Worm (Caenorhabditis elegans) whole organism, L4 larva: ENCODE measurements around the gene scrm-7.

Experiments used
- F10B5.3 ChIP-seq: sonication (generic microtip); optimal IDR thresholded peaks from 2 replicates; lab custom pipeline; 2016; ENCODE audit warnings: mild to moderate bottlenecking, missing genetic modification characterization, missing compliant biosample characterization
- aha-1 ChIP-seq: fragments of 150-350 bp; peaks from one replicate; lab custom pipeline; 2014; ENCODE audit warnings: missing biosample characterization, missing genetic modification characterization
- aly-2 ChIP-seq: sonication (generic microtip); optimal IDR thresholded peaks from 2 replicates; lab custom pipeline; 2018; ENCODE audit warnings: missing biosample characterization, missing genetic modification characterization
- ama-1 ChIP-seq: fragments of 150-350 bp; optimal IDR thresholded peaks from 2 replicates; lab custom pipeline; 2014; ENCODE audit warnings: inconsistent platforms, mixed read lengths
- arid-1 ChIP-seq: fragments of 200-800 bp; sonication (Bioruptor generic); conservative IDR thresholded peaks from 2 replicates; pipeline ENCODE4 v1.3.6; 2022; ENCODE audit warnings: missing genetic modification reagents, missing genetic modification characterization, missing compliant biosample characterization
- attf-4 ChIP-seq: sonication (generic microtip); optimal IDR thresholded peaks from 3 replicates; lab custom pipeline; 2017; ENCODE audit warnings: missing biosample characterization, missing genetic modification characterization
- ceh-44 ChIP-seq: fragments of 200-800 bp; sonication (Bioruptor generic); IDR thresholded peaks from 2 replicates; pipeline ENCODE4 v1.3.6; 2022; ENCODE audit warnings: missing genetic modification reagents, missing genetic modification characterization, missing compliant biosample characterization
- daf-16 ChIP-seq, 3 experiments: sonication (generic microtip); optimal IDR thresholded peaks; 2 replicates each; lab custom pipeline; 2016 to 2017; ENCODE audit warnings: missing genetic modification characterization in 3 of 3, missing genetic modification reagents in 3 of 3, mild to moderate bottlenecking in 2 of 3, missing compliant biosample characterization in 2 of 3, missing biosample characterization in 1 of 3, moderate library complexity in 1 of 3
- daf-19 ChIP-seq: fragments of 200-800 bp; sonication (Bioruptor generic); conservative IDR thresholded peaks from 2 replicates; pipeline ENCODE4 v1.3.6; 2022; ENCODE audit warnings: missing genetic modification characterization, missing compliant biosample characterization
- daf-8 ChIP-seq: fragments of 200-800 bp; sonication (Bioruptor generic); IDR thresholded peaks from 2 replicates; pipeline ENCODE4 v1.3.6; 2022; ENCODE audit warnings: missing genetic modification characterization, missing compliant biosample characterization
- dmd-8 ChIP-seq: fragments of 200-800 bp; sonication (Bioruptor generic); IDR thresholded peaks from 2 replicates; pipeline ENCODE4 v1.3.6; 2022; ENCODE audit warnings: missing genetic modification characterization, missing compliant biosample characterization
- dpl-1 ChIP-seq: fragments of 150-350 bp; optimal IDR thresholded peaks from 2 replicates; lab custom pipeline; 2014; ENCODE audit warnings: missing biosample characterization, missing genetic modification reagents, missing genetic modification characterization
- duxl-1 ChIP-seq: sonication (generic microtip); optimal IDR thresholded peaks from 2 replicates; lab custom pipeline; 2016; ENCODE audit warnings: mild to moderate bottlenecking, missing genetic modification characterization, moderate library complexity, missing compliant biosample characterization; ENCODE audit not compliant: poor library complexity
- dve-1 ChIP-seq: sonication (generic microtip); optimal IDR thresholded peaks from 2 replicates; lab custom pipeline; 2017; ENCODE audit warnings: antibody characterized with exemption, mild to moderate bottlenecking, missing genetic modification characterization, missing compliant biosample characterization; ENCODE audit not compliant: insufficient read depth
- egl-43 ChIP-seq: fragments of 200-800 bp; sonication (Bioruptor generic); IDR thresholded peaks from 2 replicates; pipeline ENCODE4 v1.3.6; 2022; ENCODE audit warnings: missing genetic modification reagents, missing genetic modification characterization, missing compliant biosample characterization
- fkh-10 ChIP-seq: fragments of 150-350 bp; optimal IDR thresholded peaks from 2 replicates; lab custom pipeline; 2014; ENCODE audit warnings: missing biosample characterization, missing genetic modification reagents, missing genetic modification characterization
- fos-1 ChIP-seq: fragments of 150-350 bp; optimal IDR thresholded peaks from 2 replicates; lab custom pipeline; 2014; ENCODE audit warnings: missing biosample characterization, missing genetic modification characterization
- gei-8 ChIP-seq: fragments of 200-800 bp; sonication (Bioruptor generic); optimal IDR thresholded peaks from 2 replicates; lab custom pipeline; 2018; ENCODE audit warnings: mild to moderate bottlenecking, missing genetic modification characterization, missing compliant biosample characterization
- hlh-11 ChIP-seq: fragments of 200-800 bp; sonication (Bioruptor generic); optimal IDR thresholded peaks from 2 replicates; lab custom pipeline; 2018; ENCODE audit warnings: mild to moderate bottlenecking, missing genetic modification characterization, missing compliant biosample characterization
- hmg-1.1 ChIP-seq: fragments of 200-800 bp; sonication (Bioruptor generic); IDR thresholded peaks from 2 replicates; pipeline ENCODE4 v1.3.6; 2022; ENCODE audit warnings: missing genetic modification reagents, missing genetic modification characterization, missing compliant biosample characterization
- lsy-2 ChIP-seq, 2 experiments: fragments of 150-350 bp in 1 of 2; sonication (generic microtip) in 1 of 2; optimal IDR thresholded peaks; 2 replicates each; lab custom pipeline; 2014 to 2017; ENCODE audit warnings: missing biosample characterization in 2 of 2, missing genetic modification characterization in 2 of 2
- mxl-3 ChIP-seq: fragments of 200-800 bp; sonication (Bioruptor generic); optimal IDR thresholded peaks from 2 replicates; lab custom pipeline; 2018; ENCODE audit warnings: mild to moderate bottlenecking, missing genetic modification characterization, missing compliant biosample characterization
- nhr-111 ChIP-seq: fragments of 200-800 bp; sonication (Bioruptor generic); optimal IDR thresholded peaks from 2 replicates; lab custom pipeline; 2018; ENCODE audit warnings: mild to moderate bottlenecking, missing genetic modification characterization, missing compliant biosample characterization
- nhr-28 ChIP-seq: fragments of 150-350 bp; optimal IDR thresholded peaks from 2 replicates; lab custom pipeline; 2014; ENCODE audit warnings: missing biosample characterization, missing genetic modification characterization
- nhr-48 ChIP-seq: sonication (generic microtip); optimal IDR thresholded peaks from 2 replicates; lab custom pipeline; 2016; ENCODE audit warnings: mild to moderate bottlenecking, missing genetic modification characterization, missing compliant biosample characterization
- nhr-6 ChIP-seq: fragments of 150-350 bp; optimal IDR thresholded peaks from 2 replicates; lab custom pipeline; 2014; ENCODE audit warnings: missing biosample characterization, missing genetic modification characterization
- nhr-77 ChIP-seq: fragments of 150-350 bp; optimal IDR thresholded peaks from 2 replicates; lab custom pipeline; 2014; ENCODE audit warnings: missing biosample characterization, missing genetic modification characterization
- php-3 ChIP-seq: fragments of 200-800 bp; sonication (Bioruptor generic); IDR thresholded peaks from 2 replicates; pipeline ENCODE4 v1.3.6; 2022; ENCODE audit warnings: missing genetic modification reagents, missing genetic modification characterization, missing compliant biosample characterization
- pqm-1 ChIP-seq: sonication (generic microtip); optimal IDR thresholded peaks from 2 replicates; lab custom pipeline; 2017; ENCODE audit warnings: missing biosample characterization, missing genetic modification characterization
- tra-1 ChIP-seq: fragments of 200-800 bp; sonication (Bioruptor generic); IDR thresholded peaks from 2 replicates; pipeline ENCODE4 v1.3.6; 2022; ENCODE audit warnings: missing genetic modification reagents, missing genetic modification characterization, missing compliant biosample characterization
- unc-62 ChIP-seq, 3 experiments: fragments of 150-350 bp in 1 of 3; sonication (generic microtip); optimal IDR thresholded peaks in 2 of 3; peaks in 1 of 3; 1 replicate in 1 of 3; 2 replicates in 2 of 3; lab custom pipeline; 2014 to 2017; ENCODE audit warnings: missing biosample characterization in 3 of 3, missing genetic modification characterization in 3 of 3, missing genetic modification reagents in 3 of 3, missing genotype in 1 of 3
- vab-7 ChIP-seq: fragments of 200-800 bp; sonication (Bioruptor generic); IDR thresholded peaks from 2 replicates; pipeline ENCODE4 v1.3.6; 2022; ENCODE audit warnings: missing genetic modification reagents, missing genetic modification characterization, missing compliant biosample characterization
- zfp-3 ChIP-seq: fragments of 200-800 bp; sonication (Bioruptor generic); conservative IDR thresholded peaks from 2 replicates; pipeline ENCODE4 v1.3.6; 2022; ENCODE audit warnings: missing genetic modification reagents, missing genetic modification characterization, missing compliant biosample characterization
- zip-11 ChIP-seq: fragments of 200-800 bp; sonication (Bioruptor generic); IDR thresholded peaks from 2 replicates; pipeline ENCODE4 v1.3.6; 2022; ENCODE audit warnings: missing genetic modification characterization, missing compliant biosample characterization
- zip-2 ChIP-seq: fragments of 150-350 bp; optimal IDR thresholded peaks from 2 replicates; lab custom pipeline; 2014; ENCODE audit warnings: missing biosample characterization, missing genetic modification characterization

The scrm-7 gene

DNA sequence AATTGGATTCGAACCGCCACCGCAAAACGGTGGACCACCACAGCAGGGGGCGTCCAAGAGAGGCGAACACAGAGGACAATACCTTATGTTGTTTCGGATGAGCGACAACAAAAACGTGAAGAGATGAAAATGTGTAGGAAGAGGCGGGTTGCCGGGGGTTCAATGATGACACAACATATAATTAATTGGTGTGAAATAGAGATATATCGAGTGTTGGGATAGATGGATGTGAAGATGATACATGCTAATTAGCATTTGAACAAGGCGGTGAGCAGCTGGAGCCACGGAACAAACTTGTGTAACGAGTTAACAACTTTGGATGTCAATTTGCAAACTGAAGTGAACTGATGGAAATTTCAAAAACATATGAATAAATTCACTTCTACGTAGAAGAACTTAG lies 12.8 kb upstream of the scrm-7 start:
- TF ChIP-seq tra-1 (GFP tag; lab: Robert Waterston, UW): no peak
- TF ChIP-seq egl-43 (GFP tag; lab: Robert Waterston, UW): no peak
- no peak for TF ChIP-seq zip-11 (GFP tag; lab: Robert Waterston, UW)
- TF ChIP-seq unc-62 (GFP tag; optimal IDR thresholded peaks at IDR 0.05 in 1 of 2; lab: Kevin White, UChicago): peak in 1 of 2 experiments; percentile 83
- TF ChIP-seq unc-62 (tag; optimal IDR thresholded peaks at IDR 0.05; lab: Kevin White, UChicago): no peak
- TF ChIP-seq daf-19 (GFP tag; lab: Robert Waterston, UW): no peak
- TF ChIP-seq arid-1 (GFP tag; lab: Robert Waterston, UW): no peak
- no peak for TF ChIP-seq dmd-8
- TF ChIP-seq fos-1 (tag; lab: Kevin White, UChicago): no peak

DNA sequence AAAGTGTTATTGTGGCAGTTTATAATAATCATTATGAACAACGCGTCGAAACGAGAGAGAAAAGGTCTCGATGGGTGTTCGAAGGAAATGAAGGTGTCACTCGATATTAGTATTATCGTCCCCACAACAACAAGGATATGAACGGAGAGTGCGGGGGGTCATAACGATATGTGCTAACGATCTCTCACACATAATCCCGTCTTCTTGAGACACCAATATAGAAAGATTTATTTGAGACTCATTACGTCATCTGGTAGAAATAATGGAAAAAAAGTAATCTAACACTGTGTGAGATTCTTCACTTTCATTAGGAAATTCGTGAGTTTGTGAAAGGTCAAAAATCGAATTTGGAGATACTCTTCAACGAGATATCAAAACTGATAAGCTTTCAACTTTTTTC lies 12.2 kb upstream of the scrm-7 start:
- TF ChIP-seq unc-62 (GFP tag; optimal IDR thresholded peaks at IDR 0.05 in 1 of 2; lab: Kevin White, UChicago) (peak in 1 of 2 experiments; percentile 76), unc-62 (tag; optimal IDR thresholded peaks at IDR 0.05; lab: Kevin White, UChicago) (no peak), hmg-1.1 (GFP tag; lab: Robert Waterston, UW) (no peak), nhr-111 (GFP tag; lab: Kevin White, UChicago) (no peak)
- TF ChIP-seq, all 104 proteins: peak for 1

DNA sequence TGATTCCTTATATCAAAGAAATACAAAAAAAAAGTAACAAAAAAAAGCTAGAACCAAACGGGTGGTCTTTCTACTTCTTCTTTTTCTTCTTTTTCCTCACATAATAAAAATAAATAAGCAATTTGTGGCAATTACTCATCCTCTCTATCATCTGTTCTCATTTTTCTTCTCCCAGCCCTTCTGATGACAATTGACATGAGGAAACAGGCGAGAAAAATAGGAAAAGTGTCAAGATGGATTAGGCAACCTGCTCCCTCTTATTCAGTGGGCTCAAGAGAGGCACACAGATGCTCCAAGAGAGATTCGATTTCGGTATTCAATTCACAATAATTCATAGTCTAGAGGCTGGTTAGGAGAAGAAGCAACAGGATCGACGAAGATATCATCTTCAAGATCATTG lies 11.2 kb upstream of the scrm-7 start:
- peak in 1 of 2 experiments; percentile 83 for TF ChIP-seq unc-62 (GFP tag; optimal IDR thresholded peaks at IDR 0.05 in 1 of 2; lab: Kevin White, UChicago)
- no peak for TF ChIP-seq unc-62 (tag; optimal IDR thresholded peaks at IDR 0.05; lab: Kevin White, UChicago)
- no peak for TF ChIP-seq mxl-3 (GFP tag; lab: Kevin White, UChicago)
- TF ChIP-seq daf-8 (GFP tag; lab: Robert Waterston, UW): no peak
- TF ChIP-seq, all 104 proteins: peak for 1

DNA sequence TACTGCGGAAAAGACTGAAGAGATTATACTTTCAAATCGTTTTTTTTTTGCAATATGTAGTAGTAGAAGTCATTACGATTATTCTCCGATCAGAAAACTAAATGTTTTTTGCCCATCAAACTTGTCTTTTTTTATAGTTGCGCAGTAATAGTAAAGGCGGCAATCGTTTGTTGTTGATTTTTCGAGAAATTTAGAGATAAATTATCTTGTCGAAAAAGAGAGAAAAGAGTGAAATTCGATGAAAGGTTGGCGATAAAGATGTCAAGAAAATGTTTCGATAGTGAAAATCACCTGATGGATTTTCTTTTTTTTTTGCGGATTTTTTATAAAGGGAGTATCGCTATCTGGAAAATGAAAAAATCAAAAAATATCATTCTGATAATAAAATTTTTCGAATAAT lies 8.9 kb upstream of the scrm-7 start:
- no peak for TF ChIP-seq php-3 (GFP tag; lab: Robert Waterston, UW)
- no peak for TF ChIP-seq gei-8 (GFP tag; lab: Kevin White, UChicago)
- peak; percentile 4 for TF ChIP-seq nhr-28 (tag; lab: Kevin White, UChicago)

DNA sequence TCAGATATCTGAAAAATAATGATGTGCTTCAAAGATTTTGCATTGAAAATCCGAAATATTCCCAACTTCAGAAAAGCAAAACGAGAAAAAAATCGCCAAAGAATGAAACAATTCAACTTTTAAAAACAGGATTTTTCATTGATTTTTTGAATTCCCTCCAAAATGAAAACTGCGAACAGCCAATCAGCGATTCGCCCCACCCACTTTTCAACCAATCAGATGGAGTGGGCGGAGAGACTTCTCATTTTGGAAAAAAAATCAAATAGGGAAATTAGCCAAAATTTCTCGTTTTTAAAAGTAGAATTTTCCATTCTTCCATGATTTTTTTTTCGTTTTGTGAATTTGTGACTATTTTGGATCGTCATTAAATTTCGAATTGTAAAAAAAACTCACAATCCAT lies 5.2 kb upstream of the scrm-7 start:
- TF ChIP-seq fkh-10 (GFP tag; lab: Kevin White, UChicago): no peak
- no peak for TF ChIP-seq F10B5.3 (tag; lab: Kevin White, UChicago)
- peak; percentile 77 for TF ChIP-seq aha-1

DNA sequence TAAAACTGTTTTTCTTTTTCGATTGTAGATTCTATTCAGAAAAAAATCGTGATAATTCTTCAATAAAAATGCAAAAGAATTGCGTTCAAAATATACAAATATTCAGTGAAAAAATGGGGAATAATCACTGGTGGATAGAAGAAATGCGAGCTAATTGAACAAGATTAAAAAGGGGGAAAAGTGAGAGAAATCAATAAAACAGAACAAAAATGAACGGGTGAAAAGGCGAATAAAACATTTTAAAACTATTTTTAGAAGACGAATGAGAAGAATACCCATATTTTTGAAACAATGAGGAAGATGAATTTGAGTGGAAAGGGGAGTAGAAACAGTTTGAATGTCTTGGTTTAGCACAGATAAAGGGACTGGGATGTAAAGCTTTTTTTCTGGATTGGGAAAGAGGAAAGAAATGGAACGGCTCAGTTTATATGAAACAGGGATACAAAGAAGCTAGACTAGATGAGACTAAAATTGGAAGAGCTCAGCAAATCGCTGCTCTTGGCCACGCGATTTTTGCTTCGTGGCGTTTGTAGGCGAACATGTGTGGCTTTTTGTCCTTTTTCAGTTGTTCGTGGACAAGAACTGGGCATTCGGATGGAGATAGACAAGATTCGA lies 4.7 kb upstream of the scrm-7 start, which contains the start of gene Y50E8A.12:
TSS of gene Y50E8A.12 (minus strand) at position 51 of the 615 bp plus-strand sequence.
- peak in 1 of 2 experiments; percentile 95 for TF ChIP-seq unc-62 (GFP tag; optimal IDR thresholded peaks at IDR 0.05 in 1 of 2; lab: Kevin White, UChicago)
- TF ChIP-seq unc-62 (tag; optimal IDR thresholded peaks at IDR 0.05; lab: Kevin White, UChicago): no peak
- no peak for TF ChIP-seq nhr-77
- TF ChIP-seq lsy-2 (tag; optimal IDR thresholded peaks at IDR 0.05; lab: Kevin White, UChicago): no peak

DNA sequence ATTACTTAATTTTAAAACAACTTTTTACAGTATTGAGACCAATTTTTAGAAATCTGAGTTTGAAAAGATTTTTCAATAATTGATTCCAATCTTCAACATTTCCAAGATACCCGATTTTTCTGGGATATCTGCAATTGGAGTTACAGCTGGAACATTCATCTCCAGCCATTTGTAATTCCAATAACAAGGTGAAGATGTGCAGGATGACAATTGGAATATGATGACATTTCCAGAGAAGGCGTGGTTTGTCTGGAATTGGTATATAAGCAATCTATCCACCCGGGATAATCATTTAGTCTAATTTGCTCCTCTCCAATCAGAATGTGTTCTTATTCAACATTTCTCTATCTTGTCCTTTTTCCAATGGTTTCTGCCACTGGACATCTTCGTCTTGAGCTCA lies 1.6 kb upstream of the scrm-7 start, which contains the start of gene Y50E8A.11:
TSS of gene Y50E8A.11 (plus strand) at position 301 of the 400 bp plus-strand sequence.
- TF ChIP-seq zfp-3: no peak
- no peak for TF ChIP-seq vab-7 (GFP tag; lab: Robert Waterston, UW)
- no peak for TF ChIP-seq dmd-8

DNA sequence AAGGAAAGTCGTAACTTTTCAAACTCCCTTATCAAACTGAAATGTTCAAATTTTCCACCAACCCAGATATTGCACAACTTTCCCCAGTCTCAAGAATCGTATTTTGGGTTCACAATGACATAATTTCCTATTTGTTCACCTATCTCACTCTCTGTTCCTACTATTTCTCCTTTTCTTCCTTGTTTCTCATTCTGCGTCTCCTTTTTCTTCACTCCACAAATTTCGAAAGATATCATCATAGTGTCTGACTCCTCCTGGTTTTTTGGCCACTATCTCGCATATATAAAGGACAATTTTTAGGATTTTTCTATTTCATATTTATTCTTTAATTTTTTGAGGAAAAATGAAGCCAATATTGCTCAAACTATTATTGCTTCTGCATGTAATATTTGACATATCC lies 6.5 kb downstream of the scrm-7 start, which contains the start of gene haf-7:
TSS of gene haf-7 (plus strand) at position 211 of the 400 bp plus-strand sequence.
- TF ChIP-seq attf-4 (tag; lab: Kevin White, UChicago) (no peak), nhr-48 (tag; lab: Kevin White, UChicago) (peak; percentile 21), ceh-44 (GFP tag; lab: Robert Waterston, UW) (no peak), nhr-77 (peak; percentile 36), ama-1 (lab: Kevin White, UChicago) (no peak), dve-1 (tag; lab: Kevin White, UChicago) (peak; percentile 68), duxl-1 (tag; lab: Kevin White, UChicago) (no peak), daf-16 (GFP tag; optimal IDR thresholded peaks at IDR 0.05; lab: Kevin White, UChicago) (no peak), daf-16 (tag; optimal IDR thresholded peaks at IDR 0.05; lab: Kevin White, UChicago) (peak; percentile 36), unc-62 (GFP tag; optimal IDR thresholded peaks at IDR 0.05 in 1 of 2; lab: Kevin White, UChicago) (peak in 1 of 2 experiments; percentile 6), unc-62 (tag; optimal IDR thresholded peaks at IDR 0.05; lab: Kevin White, UChicago) (no peak), nhr-6 (peak; percentile 45), nhr-28 (tag; lab: Kevin White, UChicago) (peak; percentile 87), zip-2 (peak; percentile 40), dpl-1 (GFP tag; lab: Kevin White, UChicago) (peak; percentile 3), aly-2 (tag; lab: Kevin White, UChicago) (no peak), hlh-11 (peak; percentile 32), pqm-1 (tag; lab: Kevin White, UChicago) (peak; percentile 37)
